Worm (Caenorhabditis elegans): ENCODE data around the gene F11C1.4.
A peak's percentile ranks its signal among the peaks of the same experiment; 100 is the strongest.

The F11C1.4 gene

DNA sequence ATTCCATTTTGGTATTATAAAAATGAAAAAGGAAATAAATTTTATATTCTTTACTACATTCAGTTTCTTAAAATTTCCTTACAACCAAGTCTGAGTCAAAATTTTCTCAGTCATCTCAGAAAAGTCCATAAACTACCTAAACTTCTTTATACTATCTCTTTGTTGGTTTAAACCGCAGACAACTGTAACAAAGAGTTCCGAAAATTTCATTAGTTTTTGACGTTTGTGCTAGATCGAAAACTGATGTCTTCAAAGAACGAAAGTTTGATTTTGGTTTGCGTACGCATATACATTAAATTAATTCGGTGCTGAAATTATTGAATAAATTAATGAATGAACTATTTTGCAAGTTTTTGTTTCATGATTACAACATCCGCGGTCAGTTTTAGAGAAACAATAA lies 18.0 kb upstream of the F11C1.4 start:
- TF ChIP-seq snpc-3.4 (tag; optimal IDR thresholded peaks at IDR 0.05) (no peak), him-1 (tag; optimal IDR thresholded peaks at IDR 0.05) (no peak), Y56A3A.18 (GFP tag; IDR thresholded peaks at IDR 0.05) (no peak), mcd-1 (GFP tag; IDR thresholded peaks at IDR 0.05) (no peak)

DNA sequence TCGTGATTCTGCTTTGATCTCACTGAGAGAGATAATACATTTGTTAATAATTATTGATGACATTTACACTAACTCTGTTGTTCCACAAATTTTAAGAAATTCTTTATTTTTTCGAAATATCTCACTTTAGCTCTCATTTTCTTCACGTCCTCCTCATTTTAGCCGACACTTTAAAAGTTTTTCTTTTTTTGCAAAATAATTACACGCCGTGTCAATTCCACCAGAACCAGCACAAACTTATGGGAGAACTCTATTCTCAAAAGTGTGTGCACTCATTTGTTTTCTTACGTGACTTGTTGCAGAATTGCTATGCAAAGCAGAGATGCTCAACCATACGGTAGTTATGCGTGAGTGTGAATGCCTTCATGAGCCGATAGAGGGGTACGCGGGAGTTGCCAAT lies 11.7 kb upstream of the F11C1.4 start, which contains the start of gene frpr-2:
TSS of gene frpr-2 (plus strand) at position 301 of the 400 bp plus-strand sequence.
- TF ChIP-seq T07F8.4 (tag; optimal IDR thresholded peaks at IDR 0.05) (no peak), Y53G8AR.9 (GFP tag; conservative IDR thresholded peaks at IDR 0.05) (no peak), ceh-79 (tag; optimal IDR thresholded peaks at IDR 0.05) (no peak), madf-10 (tag; optimal IDR thresholded peaks at IDR 0.05) (no peak), snpc-4 (GFP tag; optimal IDR thresholded peaks at IDR 0.05) (no peak), snpc-4 (tag; optimal IDR thresholded peaks at IDR 0.05) (no peak), ztf-22 (GFP tag; optimal IDR thresholded peaks at IDR 0.05) (no peak), snpc-1.3 (tag; optimal IDR thresholded peaks at IDR 0.05; ENCODE audit: insufficient read depth) (no peak), unc-130 (GFP tag; optimal IDR thresholded peaks at IDR 0.05) (no peak), ccch-3 (GFP tag; optimal IDR thresholded peaks at IDR 0.05) (no peak), hlh-26 (GFP tag; conservative IDR thresholded peaks at IDR 0.05) (no peak), lsy-27 (tag; optimal IDR thresholded peaks at IDR 0.05; ENCODE audit: borderline replicate concordance, insufficient read depth) (no peak), dpl-1 (GFP tag; optimal IDR thresholded peaks at IDR 0.05) (no peak), madf-3 (GFP tag; IDR thresholded peaks at IDR 0.05) (no peak), B0336.3 (GFP tag; IDR thresholded peaks at IDR 0.05) (no peak), nhr-90 (tag; optimal IDR thresholded peaks at IDR 0.05) (no peak), lin-35 (GFP tag; optimal IDR thresholded peaks at IDR 0.05) (no peak), F10E7.11 (tag; optimal IDR thresholded peaks at IDR 0.05) (no peak), mes-4 (tag; optimal IDR thresholded peaks at IDR 0.05) (no peak)

DNA sequence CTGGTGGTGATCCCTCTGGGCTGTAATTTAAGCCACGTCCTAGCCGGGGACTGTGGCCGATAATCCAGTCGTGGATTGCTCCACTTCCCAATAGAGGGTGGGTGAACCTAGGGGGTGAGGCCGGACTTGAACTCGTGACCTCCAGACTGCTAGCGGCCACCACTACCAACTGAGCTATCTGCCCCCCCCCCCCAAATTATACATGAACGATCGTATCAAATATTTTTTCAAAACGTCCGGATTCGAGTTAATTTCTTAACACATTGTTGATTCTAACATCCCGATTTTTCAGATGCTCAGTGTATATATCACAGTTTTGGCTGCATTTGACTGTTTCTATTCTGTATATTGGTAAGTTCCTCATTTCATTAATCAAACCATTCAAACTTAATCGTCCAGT lies 9.8 kb upstream of the F11C1.4 start:
- TF ChIP-seq rpc-1 (optimal IDR thresholded peaks at IDR 0.05) (peak; percentile 3), rpc-1 (tag; optimal IDR thresholded peaks at IDR 0.05) (peak; percentile 56)

DNA sequence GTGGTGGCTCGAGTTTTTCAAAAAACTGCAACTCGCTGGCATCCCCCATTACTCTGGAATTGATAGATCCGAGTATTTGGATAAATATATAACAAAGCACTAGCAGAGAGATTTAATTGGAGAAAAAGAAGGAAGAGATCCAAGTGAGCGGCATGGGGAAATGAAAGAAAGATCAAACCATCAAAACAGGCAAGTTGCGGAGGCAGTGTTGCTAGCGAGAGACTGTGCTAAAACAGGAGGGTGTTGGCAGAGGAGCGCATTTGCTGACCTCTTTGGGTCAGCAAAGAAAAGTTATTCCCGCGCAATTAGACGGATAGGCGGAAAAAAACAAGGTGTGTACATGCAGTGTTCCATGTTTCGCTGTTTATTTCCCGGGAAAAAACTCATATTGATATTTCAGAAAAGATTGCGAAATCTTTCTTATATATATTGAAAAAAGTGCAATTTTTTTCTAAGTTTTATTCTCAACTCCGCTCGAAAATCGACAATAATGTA lies 1.2 kb upstream of the F11C1.4 start, which contains the start of gene ppk-3:
TSS of gene ppk-3 (minus strand) at position 51 of the 495 bp plus-strand sequence.
- TF ChIP-seq sptf-2 (GFP tag; optimal IDR thresholded peaks at IDR 0.05) (no peak), nhr-80 (tag; optimal IDR thresholded peaks at IDR 0.05) (peak; percentile 22), K12H6.12 (tag; optimal IDR thresholded peaks at IDR 0.05) (peak; percentile 32), F23B12.7 (tag; optimal IDR thresholded peaks at IDR 0.05; ENCODE audit: insufficient read depth) (peak; percentile 15), lin-26 (GFP tag; IDR thresholded peaks at IDR 0.05) (0 out of 2 replicates have a peak, but pooled peaks have one; percentile 56), K11D2.4 (GFP tag; IDR thresholded peaks at IDR 0.05) (0 out of 2 replicates have a peak, but pooled peaks have one; percentile 27), unc-130 (GFP tag; optimal IDR thresholded peaks at IDR 0.05) (no peak), hmg-1.2 (GFP tag; IDR thresholded peaks at IDR 0.05) (peak; percentile 92), zfh-2 (GFP tag; conservative IDR thresholded peaks at IDR 0.05) (peak; percentile 55; the same call in 1 of the 2 replicates), mcd-1 (GFP tag; IDR thresholded peaks at IDR 0.05) (peak; percentile 97), ceh-27 (GFP tag; optimal IDR thresholded peaks at IDR 0.05) (peak; percentile 37), T26A5.8 (tag; optimal IDR thresholded peaks at IDR 0.05) (no peak), pbrm-1 (GFP tag; IDR thresholded peaks at IDR 0.05) (0 out of 2 replicates have a peak, but pooled peaks have one; percentile 32), madf-3 (GFP tag; IDR thresholded peaks at IDR 0.05) (no peak), rcor-1 (GFP tag; IDR thresholded peaks at IDR 0.05) (0 out of 2 replicates have a peak, but pooled peaks have one; percentile 25), lin-40 (tag; optimal IDR thresholded peaks at IDR 0.05) (peak; percentile 67), unc-62 (GFP tag; optimal IDR thresholded peaks at IDR 0.05) (no peak), madf-6 (GFP tag; IDR thresholded peaks at IDR 0.05) (peak; percentile 30; the same call in 1 of the 2 replicates), B0336.3 (GFP tag; IDR thresholded peaks at IDR 0.05) (0 out of 2 replicates have a peak, but pooled peaks have one; percentile 28), lir-1 (GFP tag; conservative IDR thresholded peaks at IDR 0.05) (no peak), attf-3 (GFP tag; conservative IDR thresholded peaks at IDR 0.05) (0 out of 2 replicates have a peak, but pooled peaks have one; percentile 12), hlh-12 (tag; optimal IDR thresholded peaks at IDR 0.05) (no peak), let-526 (GFP tag; IDR thresholded peaks at IDR 0.05) (0 out of 2 replicates have a peak, but pooled peaks have one; percentile 25)
